Worm (Caenorhabditis elegans) whole organism, dauer: Measurements from ENCODE around the gene cisd-3.2.

Experiments used
- unc-62 ChIP-seq: sonication (generic microtip); optimal IDR thresholded peaks from 2 replicates; lab custom pipeline; 2017; ENCODE audit warnings: missing biosample characterization, missing genetic modification reagents, missing genetic modification characterization

cisd-3.2 gene

DNA sequence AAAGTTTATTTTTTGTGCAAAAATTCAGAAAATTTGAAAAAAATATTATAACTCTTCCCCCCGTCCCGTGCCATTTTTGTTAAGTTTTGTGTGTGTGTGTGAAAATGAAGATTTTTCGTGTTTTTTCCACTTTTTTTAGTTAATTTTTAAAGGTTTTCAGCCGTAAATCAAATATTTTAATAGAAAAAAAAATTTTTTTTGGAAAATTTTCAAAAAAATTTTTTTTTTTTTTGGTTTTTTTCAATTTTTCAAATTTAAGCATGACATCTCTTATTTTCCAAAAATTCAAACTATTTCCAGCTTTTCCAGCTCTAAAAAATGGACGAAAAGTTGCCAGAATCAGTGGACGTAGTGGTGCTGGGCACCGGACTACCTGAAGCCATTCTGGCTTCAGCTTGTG lies 29.7 kb downstream of the cisd-3.2 start, which contains the start of gene rep-1:
Gene rep-1, plus strand, starts transcription at position 301 of the 400 bp plus-strand sequence.
- TF ChIP-seq unc-62 (GFP tag; lab: Kevin White, UChicago) = no peak

DNA sequence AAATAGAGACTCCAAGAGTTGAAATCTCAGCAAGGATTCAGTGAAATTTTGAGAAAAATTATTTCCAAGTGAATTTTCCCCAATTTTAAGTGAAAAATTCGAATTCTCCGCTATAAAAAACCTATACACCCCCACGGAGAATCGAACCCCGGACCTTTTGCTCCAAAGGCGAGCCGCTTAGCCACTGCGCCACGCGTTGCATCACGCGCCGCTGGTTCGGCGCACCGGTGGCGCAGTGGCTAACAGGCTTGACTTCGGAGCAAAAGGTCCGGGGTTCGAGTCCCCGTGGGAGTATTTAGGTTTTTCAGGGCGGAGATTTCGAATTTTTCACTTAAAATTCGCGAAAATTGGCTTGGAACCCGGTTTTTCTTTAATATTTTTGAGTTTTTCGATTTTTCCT lies 35.4 kb downstream of the cisd-3.2 start:
- no peak for TF ChIP-seq unc-62 (GFP tag; lab: Kevin White, UChicago)

DNA sequence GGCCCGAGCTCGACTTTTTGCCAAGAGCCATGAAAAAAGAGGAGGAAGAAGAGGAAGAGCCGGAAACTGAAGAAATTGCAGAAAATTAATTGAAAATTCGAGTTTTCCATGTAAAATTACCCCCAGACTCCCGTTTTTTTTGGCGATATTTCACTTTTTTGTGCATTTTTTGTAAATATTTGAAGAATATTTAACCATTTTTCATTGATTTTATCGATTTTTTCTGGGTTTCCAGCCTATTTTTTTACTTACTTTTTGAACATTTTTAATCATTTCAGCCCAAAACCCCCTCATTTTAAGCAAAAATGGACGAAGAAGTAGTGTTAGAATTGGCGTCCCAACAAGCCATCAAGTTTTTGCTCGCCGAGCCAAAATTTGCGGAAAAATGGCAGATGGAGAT lies 36.2 kb downstream of the cisd-3.2 start, which contains the start of gene Y22D7AL.7:
Gene Y22D7AL.7, plus strand, starts transcription at position 301 of the 400 bp plus-strand sequence.
- no peak for TF ChIP-seq unc-62 (GFP tag; lab: Kevin White, UChicago)

DNA sequence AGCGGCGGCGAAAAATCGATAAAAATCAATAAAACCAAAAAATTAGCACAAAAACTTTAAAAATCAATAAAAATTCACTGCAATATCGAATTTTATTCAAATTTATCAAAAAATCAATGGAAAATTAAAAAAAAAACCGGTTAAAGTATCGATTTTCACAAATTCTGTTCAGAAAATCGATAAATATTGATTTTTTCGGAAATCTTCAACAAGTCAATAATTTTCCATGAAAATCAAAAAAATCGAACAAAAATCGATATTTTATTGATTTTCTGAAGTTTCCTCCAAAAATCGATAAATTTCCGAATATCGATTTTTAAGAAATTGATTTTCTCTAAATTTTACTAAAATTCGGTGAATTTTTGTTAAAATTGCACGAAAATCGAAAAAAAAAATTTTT lies 38.3 kb downstream of the cisd-3.2 start:
- no peak for TF ChIP-seq unc-62 (GFP tag; lab: Kevin White, UChicago)

DNA sequence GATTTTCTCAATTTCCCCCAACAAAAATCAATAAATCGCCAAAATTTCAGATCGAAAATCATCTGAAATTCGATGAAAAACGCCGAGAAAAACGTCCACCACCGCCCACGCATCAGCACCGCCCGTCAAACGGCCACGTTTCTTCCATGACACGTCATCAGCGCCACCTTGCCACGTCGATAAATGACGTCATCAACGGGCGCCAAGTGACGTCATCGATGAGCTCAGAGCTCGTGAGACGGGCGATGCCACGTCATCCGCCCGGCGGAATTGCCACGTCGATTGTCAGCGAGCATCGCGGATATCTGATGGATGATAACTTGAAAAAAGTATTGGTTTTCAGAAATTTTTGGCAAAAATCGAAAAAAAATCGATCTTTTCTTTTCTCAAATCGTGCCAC lies 38.7 kb downstream of the cisd-3.2 start:
- TF ChIP-seq unc-62 (GFP tag; lab: Kevin White, UChicago) = no peak

DNA sequence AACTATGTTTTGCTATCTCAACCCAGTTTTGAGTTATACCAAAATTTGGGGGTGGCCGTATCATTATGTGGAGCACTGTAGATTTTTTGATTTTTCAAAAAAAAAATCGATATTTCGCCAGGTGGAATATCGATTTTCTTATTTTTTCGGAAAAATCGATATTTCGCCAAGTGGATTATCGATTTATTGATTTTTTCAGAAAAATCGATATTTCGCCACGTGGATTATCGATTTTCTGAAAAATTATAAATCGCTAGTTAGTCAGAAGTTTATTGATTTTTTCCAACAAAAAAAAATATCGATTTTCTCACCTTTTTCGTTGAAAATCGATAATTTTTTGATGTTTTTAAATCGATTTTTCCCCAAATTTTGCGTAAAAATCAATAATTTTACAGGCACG lies 39.8 kb downstream of the cisd-3.2 start:
- no peak for TF ChIP-seq unc-62 (GFP tag; lab: Kevin White, UChicago)

DNA sequence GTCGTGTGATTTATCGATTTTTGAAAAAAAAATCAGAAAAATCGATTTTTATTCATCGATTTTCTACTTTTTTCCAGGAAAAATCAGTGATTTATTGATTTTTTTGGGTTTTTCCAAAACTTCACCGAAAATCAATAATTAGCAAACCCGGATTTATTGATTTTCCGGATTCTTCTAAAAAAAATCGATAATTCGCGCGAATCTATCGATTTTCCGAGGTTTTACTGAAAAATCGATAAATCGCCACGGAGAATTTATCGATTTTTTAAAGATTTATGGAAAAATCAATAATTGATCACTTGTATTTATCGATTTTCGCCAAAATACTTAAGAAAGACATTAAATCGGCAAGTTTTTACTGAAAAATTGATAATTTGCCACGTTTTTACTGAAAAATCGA lies 43.2 kb downstream of the cisd-3.2 start:
- TF ChIP-seq unc-62 (GFP tag; lab: Kevin White, UChicago) = no peak

DNA sequence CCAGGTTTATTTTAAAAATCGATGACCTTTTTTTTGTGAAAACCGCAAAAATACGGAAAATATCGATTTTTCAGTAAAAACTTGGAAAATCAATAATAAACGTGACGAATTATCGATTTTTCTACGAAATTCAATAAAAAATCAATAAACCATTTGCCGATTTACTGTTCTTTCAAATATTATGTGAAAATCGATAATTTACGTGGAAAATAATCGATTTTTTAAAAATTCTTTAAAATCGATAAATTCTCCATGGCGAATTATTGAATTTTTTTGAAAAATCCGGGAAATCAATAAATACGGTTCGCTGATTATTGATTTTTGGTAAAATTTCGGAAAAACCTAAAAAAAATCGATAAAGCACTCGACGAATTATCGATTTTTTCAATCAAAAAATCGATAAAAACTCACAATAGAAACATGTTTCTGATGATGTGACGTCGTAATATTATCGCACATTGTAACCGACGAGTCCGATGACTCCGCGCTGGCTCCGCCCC lies 44.0 kb downstream of the cisd-3.2 start:
- TF ChIP-seq unc-62 (GFP tag; lab: Kevin White, UChicago) = no peak

DNA sequence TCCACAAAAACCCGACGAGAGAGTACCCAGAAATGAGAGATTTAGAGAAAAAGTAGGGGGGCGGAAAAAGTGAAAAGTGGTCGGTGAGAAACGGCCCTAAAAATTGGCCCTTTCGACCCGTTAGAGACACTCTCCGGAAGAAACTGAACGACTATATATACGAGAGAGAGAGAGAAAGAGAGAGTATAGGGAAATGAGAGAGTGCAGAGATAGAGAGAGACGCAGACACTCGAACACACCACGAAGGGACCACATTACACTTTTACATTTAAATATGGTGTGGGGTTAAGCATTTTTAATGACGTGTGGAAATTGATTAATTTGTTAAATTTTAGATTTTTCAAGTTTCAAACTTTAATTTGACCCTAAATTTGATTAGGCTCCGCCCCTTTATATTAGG lies 51.4 kb downstream of the cisd-3.2 start:
- TF ChIP-seq unc-62 (GFP tag; lab: Kevin White, UChicago) = no peak
